Fruit fly (Drosophila melanogaster) whole organism, embryonic: ENCODE results near the gene HDAC4.

Source experiments
- CG10321 ChIP-seq: fragments of 200-800 bp; sonication (Bioruptor generic); IDR thresholded peaks from 2 replicates; pipeline ENCODE4 v1.3.6; 2022; ENCODE audit warnings: missing biosample characterization, missing genetic modification characterization
- CG11456 ChIP-seq: fragments of 200-800 bp; sonication (Bioruptor generic); IDR thresholded peaks from 3 replicates; pipeline ENCODE4 v1.3.6; 2022; ENCODE audit warnings: missing biosample characterization, missing genetic modification characterization
- CG12071 ChIP-seq: fragments of 200-800 bp; sonication (Bioruptor generic); optimal IDR thresholded peaks from 3 replicates; lab custom pipeline; 2018; ENCODE audit warnings: missing biosample characterization, mild to moderate bottlenecking, missing genetic modification characterization
- CG12391 ChIP-seq: fragments of 200-800 bp; sonication (Bioruptor generic); optimal IDR thresholded peaks from 3 replicates; lab custom pipeline; 2018; ENCODE audit warnings: missing biosample characterization, mild to moderate bottlenecking, missing genetic modification characterization, moderate library complexity
- CG12659 ChIP-seq: fragments of 200-800 bp; sonication (Bioruptor generic); optimal IDR thresholded peaks from 3 replicates; lab custom pipeline; 2017; ENCODE audit warnings: mild to moderate bottlenecking, missing biosample characterization, missing genetic modification reagents, missing genetic modification characterization
- CG15073 ChIP-seq: fragments of 200-800 bp; sonication (Bioruptor generic); optimal IDR thresholded peaks from 2 replicates; lab custom pipeline; 2016; ENCODE audit warnings: missing biosample characterization, missing genetic modification characterization
- CG1603 ChIP-seq: fragments of 200-800 bp; sonication (Bioruptor generic); optimal IDR thresholded peaks from 2 replicates; lab custom pipeline; 2019; ENCODE audit warnings: missing biosample characterization, mild to moderate bottlenecking, missing genetic modification characterization, moderate library complexity
- CG16779 ChIP-seq: fragments of 200-800 bp; sonication (Bioruptor generic); IDR thresholded peaks from 2 replicates; pipeline ENCODE4 v1.3.6; 2022; ENCODE audit warnings: missing biosample characterization, missing genetic modification characterization
- CG17361 ChIP-seq: fragments of 200-800 bp; sonication (Bioruptor generic); IDR thresholded peaks from 3 replicates; pipeline ENCODE4 v1.3.6; 2022; ENCODE audit warnings: missing biosample characterization, missing genetic modification characterization
- CG18262 ChIP-seq: fragments of 200-800 bp; optimal IDR thresholded peaks from 3 replicates; lab custom pipeline; 2019; ENCODE audit warnings: missing biosample characterization, mild to moderate bottlenecking, missing genetic modification characterization, moderate library complexity
- CG2202 ChIP-seq: fragments of 200-800 bp; sonication (Bioruptor generic); optimal IDR thresholded peaks from 2 replicates; lab custom pipeline; 2018; ENCODE audit warnings: missing biosample characterization, mild to moderate bottlenecking, missing genetic modification characterization
- CG3281 ChIP-seq: fragments of 200-800 bp; sonication (Bioruptor generic); optimal IDR thresholded peaks from 3 replicates; lab custom pipeline; 2017; ENCODE audit warnings: missing biosample characterization, mild to moderate bottlenecking, missing genetic modification characterization
- CG34224 ChIP-seq: fragments of 200-800 bp; sonication (Bioruptor generic); IDR thresholded peaks from 3 replicates; pipeline ENCODE4 v1.3.6; 2022; ENCODE audit warnings: missing biosample characterization, missing genetic modification characterization; ENCODE audit not compliant: partially characterized antibody
- CG34376 ChIP-seq: fragments of 200-800 bp; sonication (Bioruptor generic); optimal IDR thresholded peaks from 2 replicates; lab custom pipeline; 2018; ENCODE audit warnings: missing biosample characterization, mild to moderate bottlenecking, missing genetic modification characterization
- CG5180 ChIP-seq: fragments of 200-800 bp; sonication (Bioruptor generic); optimal IDR thresholded peaks from 3 replicates; lab custom pipeline; 2017; ENCODE audit warnings: missing biosample characterization, missing genetic modification characterization, mild to moderate bottlenecking, moderate library complexity, missing genetic modification reagents
- CG6765 ChIP-seq: fragments of 200-800 bp; sonication (Bioruptor generic); optimal IDR thresholded peaks from 3 replicates; lab custom pipeline; 2017; ENCODE audit warnings: missing biosample characterization, mild to moderate bottlenecking, missing genetic modification characterization
- CG7839 ChIP-seq: fragments of 200-800 bp; sonication (Bioruptor generic); optimal IDR thresholded peaks from 3 replicates; lab custom pipeline; 2018; ENCODE audit warnings: missing biosample characterization, mild to moderate bottlenecking, missing genetic modification characterization, moderate library complexity
- CG7987 ChIP-seq: fragments of 200-800 bp; sonication (Bioruptor generic); optimal IDR thresholded peaks from 2 replicates; lab custom pipeline; 2018; ENCODE audit warnings: missing biosample characterization, mild to moderate bottlenecking, missing genetic modification characterization, moderate library complexity
- CG9437 ChIP-seq: fragments of 200-800 bp; sonication (Bioruptor generic); optimal IDR thresholded peaks from 2 replicates; lab custom pipeline; 2018; ENCODE audit warnings: missing biosample characterization, mild to moderate bottlenecking, missing genetic modification characterization
- CrebB ChIP-seq: fragments of 200-800 bp; sonication (Bioruptor generic); optimal IDR thresholded peaks from 3 replicates; lab custom pipeline; 2018; ENCODE audit warnings: missing biosample characterization, mild to moderate bottlenecking, missing genetic modification characterization
- ERR ChIP-seq: fragments of 200-800 bp; sonication (Bioruptor generic); optimal IDR thresholded peaks from 2 replicates; lab custom pipeline; 2016; ENCODE audit warnings: missing biosample characterization, missing genetic modification characterization
- Eip74EF ChIP-seq, 2 experiments: fragments of 200-800 bp in 1 of 2; fragments of >200 bp in 1 of 2; sonication (Bioruptor generic) in 1 of 2; optimal IDR thresholded peaks; 2 replicates each; lab custom pipeline; 2017 to 2019; ENCODE audit warnings: missing biosample characterization in 2 of 2, missing genetic modification characterization in 2 of 2, mild to moderate bottlenecking in 1 of 2, moderate library complexity in 1 of 2
- Hr3 ChIP-seq: fragments of 200-800 bp; sonication (Bioruptor generic); optimal IDR thresholded peaks from 3 replicates; lab custom pipeline; 2016; ENCODE audit warnings: missing biosample characterization, missing genetic modification characterization
- Med ChIP-seq: fragments of 200-800 bp; sonication (Bioruptor generic); peaks from one replicate; lab custom pipeline; 2016; ENCODE audit warnings: missing biosample characterization, missing genetic modification characterization, mild to moderate bottlenecking, inconsistent platforms, moderate library complexity
- Meics ChIP-seq: fragments of 200-800 bp; sonication (Bioruptor generic); optimal IDR thresholded peaks from 2 replicates; lab custom pipeline; 2017; ENCODE audit warnings: missing biosample characterization, mild to moderate bottlenecking, missing genetic modification characterization
- NFAT ChIP-seq: fragments of 200-800 bp; sonication (Bioruptor generic); IDR thresholded peaks from 2 replicates; pipeline ENCODE4 v1.3.6; 2022; ENCODE audit warnings: missing biosample characterization, missing genetic modification characterization
- Nf-YC ChIP-seq: fragments of 200-800 bp; optimal IDR thresholded peaks from 3 replicates; lab custom pipeline; 2019; ENCODE audit warnings: missing biosample characterization, mild to moderate bottlenecking, missing genetic modification characterization, moderate library complexity
- Trl ChIP-seq, 3 experiments: fragments of >200 bp in 2 of 3; fragments of 200-800 bp in 1 of 3; sonication (Bioruptor generic) in 1 of 3; optimal IDR thresholded peaks; 2 replicates in 1 of 3; 3 replicates in 2 of 3; lab custom pipeline; 2016 to 2017; ENCODE audit warnings: missing biosample characterization in 1 of 3, missing genetic modification characterization in 1 of 3
- Xbp1 ChIP-seq: fragments of 200-800 bp; sonication (Bioruptor generic); optimal IDR thresholded peaks from 3 replicates; lab custom pipeline; 2016; ENCODE audit warnings: missing biosample characterization, mild to moderate bottlenecking, missing genetic modification characterization
- cg ChIP-seq: fragments of 200-800 bp; sonication (Bioruptor generic); optimal IDR thresholded peaks from 3 replicates; lab custom pipeline; 2019; ENCODE audit warnings: missing biosample characterization, mild to moderate bottlenecking, missing genetic modification characterization, moderate library complexity
- chm ChIP-seq: fragments of 200-800 bp; sonication (Bioruptor generic); IDR thresholded peaks from 2 replicates; pipeline ENCODE4 v1.3.6; 2022; ENCODE audit warnings: missing biosample characterization, missing genetic modification characterization
- crol ChIP-seq: fragments of 200-800 bp; sonication (Bioruptor generic); IDR thresholded peaks from 2 replicates; pipeline ENCODE4 v1.3.6; 2022; ENCODE audit warnings: missing biosample characterization, missing genetic modification characterization
- dan ChIP-seq: fragments of 200-800 bp; sonication (Bioruptor generic); IDR thresholded peaks from 2 replicates; pipeline ENCODE4 v1.3.6; 2022; ENCODE audit warnings: missing biosample characterization, missing genetic modification characterization
- grau ChIP-seq: fragments of 200-800 bp; optimal IDR thresholded peaks from 3 replicates; lab custom pipeline; 2019; ENCODE audit warnings: missing biosample characterization, mild to moderate bottlenecking, missing genetic modification characterization, moderate library complexity
- grn ChIP-seq: fragments of 200-800 bp; sonication (Bioruptor generic); optimal IDR thresholded peaks from 3 replicates; lab custom pipeline; 2017; ENCODE audit warnings: missing biosample characterization, missing genetic modification characterization
- ham ChIP-seq: fragments of 200-800 bp; sonication (Bioruptor generic); IDR thresholded peaks from 2 replicates; pipeline ENCODE4 v1.3.6; 2022; ENCODE audit warnings: missing biosample characterization, missing genetic modification characterization
- oc ChIP-seq: fragments of 200-800 bp; sonication (Bioruptor generic); optimal IDR thresholded peaks from 2 replicates; lab custom pipeline; 2018; ENCODE audit warnings: missing biosample characterization, mild to moderate bottlenecking, missing genetic modification characterization, moderate library complexity
- odd ChIP-seq: fragments of 200-800 bp; sonication (Bioruptor generic); optimal IDR thresholded peaks from 2 replicates; lab custom pipeline; 2017; ENCODE audit warnings: missing biosample characterization, mild to moderate bottlenecking, missing genetic modification characterization
- onecut ChIP-seq: fragments of 200-800 bp; sonication (Bioruptor generic); IDR thresholded peaks from 2 replicates; pipeline ENCODE4 v1.3.6; 2022; ENCODE audit warnings: missing biosample characterization, missing genetic modification characterization
- otp ChIP-seq: fragments of 200-800 bp; sonication (Bioruptor generic); IDR thresholded peaks from 3 replicates; pipeline ENCODE4, ENCODE4 v1.3.6; 2022; ENCODE audit warnings: missing biosample characterization, missing genetic modification characterization
- peb ChIP-seq: fragments of 200-800 bp; sonication (Bioruptor generic); IDR thresholded peaks from 2 replicates; pipeline ENCODE4 v1.3.6; 2022; ENCODE audit warnings: missing biosample characterization, missing genetic modification characterization
- pros ChIP-seq: fragments of 200-800 bp; sonication (Bioruptor generic); optimal IDR thresholded peaks from 3 replicates; lab custom pipeline; 2019; ENCODE audit warnings: missing biosample characterization, mild to moderate bottlenecking, missing genetic modification characterization, moderate library complexity
- sd ChIP-seq: fragments of 200-800 bp; sonication (Bioruptor generic); optimal IDR thresholded peaks from 3 replicates; lab custom pipeline; 2018; ENCODE audit warnings: missing biosample characterization, mild to moderate bottlenecking, missing genetic modification characterization, moderate library complexity
- stwl ChIP-seq: fragments of 200-800 bp; sonication (Bioruptor generic); optimal IDR thresholded peaks from 3 replicates; lab custom pipeline; 2018; ENCODE audit warnings: missing biosample characterization, mild to moderate bottlenecking, missing genetic modification characterization, moderate library complexity
- tna ChIP-seq: fragments of 200-800 bp; sonication (Bioruptor generic); IDR thresholded peaks from 2 replicates; pipeline ENCODE4 v1.3.6; 2022; ENCODE audit warnings: missing biosample characterization, missing genetic modification characterization; ENCODE audit not compliant: partially characterized antibody
- ttk ChIP-seq: fragments of 200-800 bp; sonication (Bioruptor generic); IDR thresholded peaks from 2 replicates; pipeline ENCODE4 v2.1.2; 2022; ENCODE audit warnings: missing biosample characterization, missing genetic modification characterization
- vvl ChIP-seq: fragments of 200-800 bp; sonication (Bioruptor generic); IDR thresholded peaks from 2 replicates; pipeline ENCODE4 v1.3.6; 2022; ENCODE audit warnings: missing biosample characterization, missing genetic modification characterization
- z ChIP-seq: fragments of 200-800 bp; sonication (Bioruptor generic); IDR thresholded peaks from 3 replicates; pipeline ENCODE4 v1.3.6; 2022; ENCODE audit warnings: missing biosample characterization, missing genetic modification characterization
- zf30C ChIP-seq: fragments of 200-800 bp; sonication (Bioruptor generic); optimal IDR thresholded peaks from 3 replicates; lab custom pipeline; 2018; ENCODE audit warnings: missing biosample characterization, mild to moderate bottlenecking, missing genetic modification characterization

Gene HDAC4

DNA sequence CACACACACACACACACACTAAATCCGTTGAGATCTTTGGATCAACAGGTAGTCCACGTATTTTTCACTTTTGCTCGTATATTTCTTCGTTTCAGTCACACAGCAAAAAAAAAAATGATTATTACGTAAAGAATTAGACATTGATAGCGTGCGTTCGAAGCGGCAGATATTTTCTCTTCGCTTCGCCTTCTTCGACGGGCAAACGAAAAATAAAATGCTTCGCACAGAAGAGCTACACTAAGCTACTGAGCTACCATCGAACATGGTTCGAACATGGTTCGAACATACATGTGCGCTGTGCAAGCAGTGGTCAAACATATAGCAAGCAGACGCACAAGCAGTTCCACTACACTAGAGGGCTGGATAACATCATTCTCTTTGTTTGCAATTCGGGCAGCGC lies 28.5 kb downstream of the HDAC4 start (continued):
- peak; percentile 14 for TF ChIP-seq CG6765 (GFP tag; lab: Kevin White, UChicago)
- TF ChIP-seq CG18262 (tag; lab: Kevin White, UChicago), result peak; percentile 15
- peak; percentile 24 for TF ChIP-seq zf30C
- peak; percentile 82 for TF ChIP-seq chm (GFP tag; lab: Robert Waterston, UW)
- TF ChIP-seq CG2202 (tag; lab: Kevin White, UChicago), result no peak
- peak; percentile 13 for TF ChIP-seq CG7839 (tag; lab: Kevin White, UChicago)
- no peak for TF ChIP-seq Xbp1 (GFP tag; lab: Kevin White, UChicago)
- peak; percentile 63 for TF ChIP-seq CG9437 (GFP tag; lab: Kevin White, UChicago)
- TF ChIP-seq CG12659 (GFP tag; lab: Kevin White, UChicago), result peak; percentile 19
- 0 out of 3 replicates have a peak, but pooled peaks have one; percentile 55 for TF ChIP-seq z (GFP tag; lab: Robert Waterston, UW)
- 0 out of 2 replicates have a peak, but pooled peaks have one; percentile 57 for TF ChIP-seq CG16779 (GFP tag; lab: Robert Waterston, UW)
- no peak for TF ChIP-seq Trl (optimal IDR thresholded peaks at IDR 0.05; lab: Kevin White, UChicago)
- TF ChIP-seq Trl (GFP tag; optimal IDR thresholded peaks at IDR 0.05; lab: Kevin White, UChicago), result peak; percentile 15
- TF ChIP-seq dan (GFP tag; lab: Robert Waterston, UW), result no peak
- peak; percentile 38 for TF ChIP-seq CG1603 (tag; lab: Kevin White, UChicago)
- peak; percentile 16 for TF ChIP-seq CG34376 (GFP tag; lab: Kevin White, UChicago)
- peak; percentile 21 for TF ChIP-seq CG3281 (GFP tag; lab: Kevin White, UChicago)
- peak; percentile 18; the same call in 1 of the 2 replicates for TF ChIP-seq tna
- TF ChIP-seq Nf-YC (tag; lab: Kevin White, UChicago), result peak; percentile 17
- TF ChIP-seq CG11456 (GFP tag; lab: Robert Waterston, UW), result no peak
- peak in 1 of 2 experiments; percentile 83 for TF ChIP-seq Eip74EF (GFP tag; optimal IDR thresholded peaks at IDR 0.05; lab: Kevin White, UChicago)
- peak; percentile 6 for TF ChIP-seq CG7987 (GFP tag; lab: Kevin White, UChicago)
- no peak for TF ChIP-seq Hr3 (GFP tag; lab: Kevin White, UChicago)
- peak; percentile 25; the same call in 1 of the 2 replicates for TF ChIP-seq NFAT
- TF ChIP-seq CG34224, result 0 out of 3 replicates have a peak, but pooled peaks have one; percentile 20
- TF ChIP-seq oc, result peak; percentile 4
- no peak for TF ChIP-seq ham (GFP tag; lab: Robert Waterston, UW)
- no peak for TF ChIP-seq peb
- no peak for TF ChIP-seq ttk
- TF ChIP-seq cg, result peak; percentile 21
- peak; percentile 30 for TF ChIP-seq grau (tag; lab: Kevin White, UChicago)
- peak; percentile 100 for TF ChIP-seq CG5180 (GFP tag; lab: Kevin White, UChicago)
- 0 out of 2 replicates have a peak, but pooled peaks have one; percentile 14 for TF ChIP-seq onecut (GFP tag; lab: Robert Waterston, UW)
- no peak for TF ChIP-seq CrebB (tag; lab: Kevin White, UChicago)
- peak; percentile 24 for TF ChIP-seq sd (tag; lab: Kevin White, UChicago)
- peak; percentile 47 for TF ChIP-seq vvl (GFP tag; lab: Robert Waterston, UW)
- TF ChIP-seq grn (GFP tag; lab: Kevin White, UChicago), result no peak
- TF ChIP-seq ERR (GFP tag; lab: Kevin White, UChicago), result peak; percentile 7
- peak; percentile 22 for TF ChIP-seq CG12391 (tag; lab: Kevin White, UChicago)
- peak; percentile 3 for TF ChIP-seq odd
- peak; percentile 29; the same call in 1 of the 3 replicates for TF ChIP-seq otp (GFP tag; lab: Robert Waterston, UW)
- peak; percentile 75 for TF ChIP-seq stwl (tag; lab: Kevin White, UChicago)
- 0 out of 2 replicates have a peak, but pooled peaks have one; percentile 9 for TF ChIP-seq CG10321
- TF ChIP-seq Med, result peak; percentile 86
- TF ChIP-seq CG17361, result no peak
- peak; percentile 32 for TF ChIP-seq Meics
- peak; percentile 18 for TF ChIP-seq pros (GFP tag; lab: Kevin White, UChicago)
- peak; percentile 37 for TF ChIP-seq CG12071 (GFP tag; lab: Kevin White, UChicago)
- 0 out of 2 replicates have a peak, but pooled peaks have one; percentile 10 for TF ChIP-seq crol (GFP tag; lab: Robert Waterston, UW)
- peak; percentile 46 for TF ChIP-seq CG15073 (GFP tag; lab: Kevin White, UChicago)
